1 fruit fly cellular context compared by ENCODE assay signal in genomic region chr3R:23053936-23054335, dm6.
TF ChIP-seq lines count a peak whose summit lies in the region.

p53 (minus strand) TSS chr3R:23054082.

TF ChIP-seq in whole organism, embryonic, 481 proteins besides CTCF, POLR2A, EP300 and RAD21 (continued from another document):
- TF ChIP-seq CG15696 (tag; optimal IDR thresholded peaks at IDR 0.05; lab: Kevin White, UChicago): peak; percentile 6
- peak; percentile 86 for TF ChIP-seq nau (GFP tag; optimal IDR thresholded peaks at IDR 0.05; lab: Kevin White, UChicago)
- no peak for TF ChIP-seq Sin3A (optimal IDR thresholded peaks at IDR 0.05; lab: Kevin White, UChicago)
- peak; percentile 51 for TF ChIP-seq crc (GFP tag; optimal IDR thresholded peaks at IDR 0.05; lab: Kevin White, UChicago)
- peak; percentile 62 for TF ChIP-seq CG3995 (GFP tag; optimal IDR thresholded peaks at IDR 0.05; lab: Kevin White, UChicago)
- peak; percentile 26; the same call in 1 of the 2 replicates for TF ChIP-seq CG8765 (GFP tag; IDR thresholded peaks at IDR 0.05; lab: Robert Waterston, UW)
- TF ChIP-seq CG1233 (GFP tag; optimal IDR thresholded peaks at IDR 0.05; lab: Kevin White, UChicago): peak; percentile 84
- peak; percentile 65 for TF ChIP-seq CG10654 (GFP tag; optimal IDR thresholded peaks at IDR 0.05; lab: Kevin White, UChicago)
- TF ChIP-seq hb (GFP tag; IDR thresholded peaks at IDR 0.05; lab: Robert Waterston, UW; ENCODE audit: partially characterized antibody): peak; percentile 75; the same call in 2 of the 3 replicates
- peak; percentile 33 for TF ChIP-seq CG13424 (tag; optimal IDR thresholded peaks at IDR 0.05; lab: Kevin White, UChicago)
- peak; percentile 86; the same call in 2 of the 3 replicates for TF ChIP-seq CG11456 (GFP tag; IDR thresholded peaks at IDR 0.05; lab: Robert Waterston, UW)
- TF ChIP-seq prd (optimal IDR thresholded peaks at IDR 0.05; lab: Kevin White, UChicago): no peak
- TF ChIP-seq prd (GFP tag; IDR thresholded peaks at IDR 0.05; lab: Robert Waterston, UW): peak; percentile 46; the same call in 2 of the 3 replicates
- peak; percentile 46 for TF ChIP-seq CG4360 (GFP tag; IDR thresholded peaks at IDR 0.05; lab: Robert Waterston, UW)
- no peak for TF ChIP-seq CG15073 (GFP tag; optimal IDR thresholded peaks at IDR 0.05; lab: Kevin White, UChicago)
- TF ChIP-seq zf30C (GFP tag; optimal IDR thresholded peaks at IDR 0.05; lab: Kevin White, UChicago): no peak
- TF ChIP-seq CG12391 (tag; optimal IDR thresholded peaks at IDR 0.05; lab: Kevin White, UChicago): peak; percentile 73
- TF ChIP-seq Hsf (GFP tag; optimal IDR thresholded peaks at IDR 0.05; lab: Kevin White, UChicago): peak; percentile 83
- TF ChIP-seq CG14014 (GFP tag; IDR thresholded peaks at IDR 0.05; lab: Robert Waterston, UW): peak; percentile 60; the same call in 1 of the 2 replicates
- peak; percentile 52 for TF ChIP-seq zen (tag; optimal IDR thresholded peaks at IDR 0.05; lab: Kevin White, UChicago)
- TF ChIP-seq CG31224 (GFP tag; IDR thresholded peaks at IDR 0.05; lab: Robert Waterston, UW): 0 out of 2 replicates have a peak, but pooled peaks have one; percentile 32
- peak; percentile 59 for TF ChIP-seq gsb-n (tag; optimal IDR thresholded peaks at IDR 0.05; lab: Kevin White, UChicago)
